Fruit fly (Drosophila melanogaster) whole organism, wandering third instar larva: Measurements from ENCODE around the gene kz.

ENCODE experiments used
- CG32264 ChIP-seq: fragments of 200-800 bp; sonication (Bioruptor generic); optimal IDR thresholded peaks from 2 replicates; lab custom pipeline; 2016; ENCODE audit warnings: missing biosample characterization, missing genetic modification characterization
- Hnf4 ChIP-seq: fragments of 200-800 bp; sonication (Bioruptor generic); optimal IDR thresholded peaks from 2 replicates; lab custom pipeline; 2016; ENCODE audit warnings: missing biosample characterization, mild to moderate bottlenecking, missing genetic modification characterization
- Hr83 ChIP-seq: fragments of 200-300 bp; sonication (Bioruptor generic); optimal IDR thresholded peaks from 2 replicates; lab custom pipeline; 2016; ENCODE audit warnings: missing biosample characterization, mild to moderate bottlenecking, missing genetic modification characterization, moderate library complexity; ENCODE audit not compliant: poor library complexity, severe bottlenecking
- OdsH ChIP-seq: fragments of 200-800 bp; sonication (Bioruptor generic); optimal IDR thresholded peaks from 2 replicates; lab custom pipeline; 2016; ENCODE audit warnings: missing biosample characterization, mild to moderate bottlenecking, missing genetic modification characterization
- Vsx2 ChIP-seq: fragments of 200-300, 225-300 bp; sonication (Bioruptor generic); optimal IDR thresholded peaks from 2 replicates; lab custom pipeline; 2018; ENCODE audit warnings: missing biosample characterization, missing genetic modification characterization; ENCODE audit not compliant: partially characterized antibody
- h ChIP-seq: fragments of 200-800 bp; sonication (Bioruptor generic); optimal IDR thresholded peaks from 3 replicates; lab custom pipeline; 2016; ENCODE audit warnings: missing biosample characterization, mild to moderate bottlenecking, missing genetic modification characterization
- jim ChIP-seq: fragments of 175-275, 200-325 bp; sonication (Bioruptor generic); optimal IDR thresholded peaks from 2 replicates; lab custom pipeline; 2016; ENCODE audit warnings: missing biosample characterization, mild to moderate bottlenecking, missing genetic modification characterization
- lola ChIP-seq: fragments of >200 bp; optimal IDR thresholded peaks from 2 replicates; lab custom pipeline; 2017; ENCODE audit warnings: missing biosample characterization, missing genetic modification characterization
- pan ChIP-seq: fragments of >200 bp; optimal IDR thresholded peaks from 2 replicates; lab custom pipeline; 2017
- psq ChIP-seq: fragments of 200-800 bp; sonication (Bioruptor generic); optimal IDR thresholded peaks from 3 replicates; lab custom pipeline; 2017; ENCODE audit warnings: missing biosample characterization, mild to moderate bottlenecking, missing genetic modification characterization, moderate library complexity
- sage ChIP-seq: fragments of 200-800 bp; sonication (Bioruptor generic); optimal IDR thresholded peaks from 2 replicates; lab custom pipeline; 2016; ENCODE audit warnings: missing biosample characterization, mild to moderate bottlenecking, missing genetic modification characterization
- tai ChIP-seq: sonication (Bioruptor generic); optimal IDR thresholded peaks from 2 replicates; lab custom pipeline; 2016; ENCODE audit warnings: missing biosample characterization, missing genetic modification characterization
- usp ChIP-seq: fragments of >200 bp; optimal IDR thresholded peaks from 2 replicates; lab custom pipeline; 2017; ENCODE audit warnings: missing biosample characterization, missing genetic modification characterization

dm6 chrX:2251688-2252087, 9.9 kb upstream of the kz start, which contains the start of gene CG3191:
- TF ChIP-seq Hr83 (GFP tag; lab: Kevin White, UChicago) (no peak), OdsH (GFP tag; lab: Kevin White, UChicago) (no peak), Hnf4 (GFP tag; lab: Kevin White, UChicago) (no peak), sage (GFP tag; lab: Kevin White, UChicago) (no peak), CG32264 (GFP tag; lab: Kevin White, UChicago) (no peak), lola (no peak), Vsx2 (GFP tag; lab: Kevin White, UChicago) (no peak), jim (GFP tag; lab: Kevin White, UChicago) (no peak), h (GFP tag; lab: Kevin White, UChicago) (no peak), pan (no peak), tai (GFP tag; lab: Kevin White, UChicago) (no peak), psq (GFP tag; lab: Kevin White, UChicago) (no peak), usp (GFP tag; lab: Kevin White, UChicago) (no peak)
